Fruit fly (Drosophila melanogaster) whole organism, wandering third instar larva: Measurements from ENCODE around the gene CG32354.

ENCODE experiments used
- Abd-B ChIP-seq: fragments of >200 bp; optimal IDR thresholded peaks from 2 replicates; lab custom pipeline; 2017; ENCODE audit warnings: missing biosample characterization, missing genetic modification characterization
- CG32264 ChIP-seq: fragments of 200-800 bp; sonication (Bioruptor generic); optimal IDR thresholded peaks from 2 replicates; lab custom pipeline; 2016; ENCODE audit warnings: missing biosample characterization, missing genetic modification characterization
- CG9705 ChIP-seq: fragments of 200-800 bp; sonication (Bioruptor generic); optimal IDR thresholded peaks from 2 replicates; lab custom pipeline; 2018; ENCODE audit warnings: missing biosample characterization, mild to moderate bottlenecking, missing genetic modification characterization
- Dfd ChIP-seq: fragments of >200 bp; optimal IDR thresholded peaks from 2 replicates; lab custom pipeline; 2017; ENCODE audit warnings: missing biosample characterization, missing genetic modification characterization
- GATAd ChIP-seq: sonication (Bioruptor generic); optimal IDR thresholded peaks from 2 replicates; lab custom pipeline; 2016; ENCODE audit warnings: missing biosample characterization, missing genetic modification characterization
- Hnf4 ChIP-seq: fragments of 200-800 bp; sonication (Bioruptor generic); optimal IDR thresholded peaks from 2 replicates; lab custom pipeline; 2016; ENCODE audit warnings: missing biosample characterization, mild to moderate bottlenecking, missing genetic modification characterization
- Hr78 ChIP-seq: fragments of >200 bp; optimal IDR thresholded peaks from 2 replicates; lab custom pipeline; 2017; ENCODE audit warnings: missing biosample characterization, missing genetic modification characterization
- Hr83 ChIP-seq: fragments of 200-300 bp; sonication (Bioruptor generic); optimal IDR thresholded peaks from 2 replicates; lab custom pipeline; 2016; ENCODE audit warnings: missing biosample characterization, mild to moderate bottlenecking, missing genetic modification characterization, moderate library complexity; ENCODE audit not compliant: poor library complexity, severe bottlenecking
- Mio ChIP-seq: sonication (Bioruptor generic); optimal IDR thresholded peaks from 2 replicates; lab custom pipeline; 2016; ENCODE audit warnings: missing biosample characterization, missing genetic modification characterization
- Myc ChIP-seq: fragments of >200 bp; optimal IDR thresholded peaks from 2 replicates; lab custom pipeline; 2017
- N ChIP-seq: fragments of >200 bp; optimal IDR thresholded peaks from 2 replicates; lab custom pipeline; 2018; ENCODE audit warnings: missing biosample characterization, missing external identifiers, missing genetic modification characterization
- Rel ChIP-seq, 2 experiments: fragments of 200-800 bp; sonication (Bioruptor generic) in 1 of 2; optimal IDR thresholded peaks; 2 replicates in 1 of 2; 3 replicates in 1 of 2; lab custom pipeline; 2016 to 2019; ENCODE audit warnings: mild to moderate bottlenecking in 2 of 2, missing biosample characterization in 2 of 2, missing genetic modification characterization in 2 of 2, moderate library complexity in 1 of 2
- Sp1 ChIP-seq: fragments of 200-800 bp; sonication (Bioruptor generic); optimal IDR thresholded peaks from 3 replicates; lab custom pipeline; 2019; ENCODE audit warnings: missing biosample characterization, mild to moderate bottlenecking, missing genetic modification characterization, moderate library complexity
- Vsx2 ChIP-seq: fragments of 200-300, 225-300 bp; sonication (Bioruptor generic); optimal IDR thresholded peaks from 2 replicates; lab custom pipeline; 2018; ENCODE audit warnings: missing biosample characterization, missing genetic modification characterization; ENCODE audit not compliant: partially characterized antibody
- br ChIP-seq: fragments of 200-800 bp; sonication (Bioruptor generic); optimal IDR thresholded peaks from 2 replicates; lab custom pipeline; 2016; ENCODE audit warnings: missing biosample characterization, missing genetic modification characterization
- brk ChIP-seq: fragments of 200-800 bp; sonication (Bioruptor generic); optimal IDR thresholded peaks from 2 replicates; lab custom pipeline; 2016; ENCODE audit warnings: missing biosample characterization, mild to moderate bottlenecking, missing genetic modification characterization
- dl ChIP-seq, 2 experiments: fragments of 175-275, 200-275 bp in 1 of 2; fragments of 200-275 bp in 1 of 2; sonication (Bioruptor generic); optimal IDR thresholded peaks; lab custom pipeline; 2018; ENCODE audit warnings: mild to moderate bottlenecking in 2 of 2, missing biosample characterization in 2 of 2, missing genetic modification characterization in 2 of 2, moderate library complexity in 2 of 2; ENCODE audit not compliant: partially characterized antibody in 2 of 2, insufficient read depth in 1 of 2
- dsf ChIP-seq: sonication (Bioruptor generic); optimal IDR thresholded peaks from 2 replicates; lab custom pipeline; 2016; ENCODE audit warnings: missing biosample characterization, missing genetic modification characterization, borderline replicate concordance
- ey ChIP-seq: fragments of 200-800 bp; sonication (Bioruptor generic); optimal IDR thresholded peaks from 2 replicates; lab custom pipeline; 2016; ENCODE audit warnings: missing biosample characterization, missing genetic modification characterization
- foxo ChIP-seq, 2 experiments: fragments of 200-800 bp; sonication (Bioruptor generic); optimal IDR thresholded peaks; 2 replicates in 1 of 2; 3 replicates in 1 of 2; lab custom pipeline; 2016 to 2017; ENCODE audit warnings: missing biosample characterization in 2 of 2, missing genetic modification characterization in 2 of 2
- fru ChIP-seq: fragments of 200-800 bp; sonication (Bioruptor generic); optimal IDR thresholded peaks from 3 replicates; lab custom pipeline; 2016; ENCODE audit warnings: missing biosample characterization, mild to moderate bottlenecking, missing genetic modification characterization
- h ChIP-seq: fragments of 200-800 bp; sonication (Bioruptor generic); optimal IDR thresholded peaks from 3 replicates; lab custom pipeline; 2016; ENCODE audit warnings: missing biosample characterization, mild to moderate bottlenecking, missing genetic modification characterization
- jim ChIP-seq: fragments of 175-275, 200-325 bp; sonication (Bioruptor generic); optimal IDR thresholded peaks from 2 replicates; lab custom pipeline; 2016; ENCODE audit warnings: missing biosample characterization, mild to moderate bottlenecking, missing genetic modification characterization
- lola ChIP-seq: fragments of >200 bp; optimal IDR thresholded peaks from 2 replicates; lab custom pipeline; 2017; ENCODE audit warnings: missing biosample characterization, missing genetic modification characterization
- psq ChIP-seq: fragments of 200-800 bp; sonication (Bioruptor generic); optimal IDR thresholded peaks from 3 replicates; lab custom pipeline; 2017; ENCODE audit warnings: missing biosample characterization, mild to moderate bottlenecking, missing genetic modification characterization, moderate library complexity
- sage ChIP-seq: fragments of 200-800 bp; sonication (Bioruptor generic); optimal IDR thresholded peaks from 2 replicates; lab custom pipeline; 2016; ENCODE audit warnings: missing biosample characterization, mild to moderate bottlenecking, missing genetic modification characterization
- sv ChIP-seq: fragments of 200-800 bp; sonication (Bioruptor generic); optimal IDR thresholded peaks from 3 replicates; lab custom pipeline; 2016; ENCODE audit warnings: missing biosample characterization, missing genetic modification characterization
- tai ChIP-seq: sonication (Bioruptor generic); optimal IDR thresholded peaks from 2 replicates; lab custom pipeline; 2016; ENCODE audit warnings: missing biosample characterization, missing genetic modification characterization
- usp ChIP-seq: fragments of >200 bp; optimal IDR thresholded peaks from 2 replicates; lab custom pipeline; 2017; ENCODE audit warnings: missing biosample characterization, missing genetic modification characterization

Gene CG32354

dm6 chr3L:8441745-8442575 is 20.0 kb upstream of the CG32354 start, which contains the start of gene Unr (continued):
- TF ChIP-seq brk = peak; percentile 83
- TF ChIP-seq CG9705 = peak; percentile 58
- peak; percentile 60 for TF ChIP-seq Mio (GFP tag; lab: Kevin White, UChicago)
- TF ChIP-seq lola (GFP tag; lab: Kevin White, UChicago) = no peak
- peak; percentile 91 for TF ChIP-seq Hnf4
- TF ChIP-seq, all 38 proteins: peak for 28

DNA sequence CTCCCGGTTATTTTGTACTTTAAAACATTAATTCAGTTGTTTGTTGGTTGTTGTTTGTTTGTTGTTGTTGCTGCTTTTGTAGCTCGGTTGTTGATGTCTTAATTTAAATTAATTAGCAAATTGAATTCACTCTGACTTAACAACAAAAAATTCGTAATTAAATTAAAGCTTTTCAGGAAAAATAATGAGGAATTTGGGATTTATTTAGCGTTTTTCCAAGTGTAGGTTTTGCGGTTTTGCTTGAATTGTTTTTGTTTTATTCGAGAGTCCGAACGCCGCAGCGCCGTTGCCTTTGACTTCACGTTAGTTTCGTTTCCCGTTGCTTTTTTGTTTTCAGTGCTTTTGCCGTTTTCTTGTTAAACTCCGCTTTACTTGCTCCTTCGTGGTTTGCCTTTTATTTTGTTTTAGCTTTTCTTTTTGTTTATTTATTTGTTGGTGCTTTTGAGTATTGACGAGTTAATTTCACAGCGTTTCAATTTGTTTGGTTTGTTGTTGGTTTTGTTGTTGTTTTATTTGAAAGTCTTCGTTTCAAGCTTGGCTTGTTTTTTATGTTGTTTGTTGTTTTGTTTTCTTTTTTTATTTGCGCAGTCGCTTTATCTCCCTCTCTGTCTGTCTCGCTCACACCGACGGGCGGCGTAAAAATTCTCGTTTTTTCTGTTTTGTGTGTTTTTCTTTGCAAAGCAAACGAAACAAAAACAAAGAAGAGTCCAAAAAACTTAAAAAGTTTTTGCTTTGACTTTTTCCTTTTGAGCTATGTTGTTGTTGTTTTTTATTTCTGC is 19.0 kb upstream of the CG32354 start:
- TF ChIP-seq jim (GFP tag; lab: Kevin White, UChicago) (peak; percentile 40), lola (GFP tag; lab: Kevin White, UChicago) (no peak), Abd-B (GFP tag; lab: Kevin White, UChicago) (no peak), Hr83 (GFP tag; lab: Kevin White, UChicago) (no peak), CG9705 (peak; percentile 42), foxo (GFP tag; optimal IDR thresholded peaks at IDR 0.05; lab: Kevin White, UChicago) (peak in 1 of 2 experiments; percentile 47), N (GFP tag; lab: Kevin White, UChicago) (no peak), GATAd (peak; percentile 16), dsf (GFP tag; lab: Kevin White, UChicago) (no peak), Vsx2 (no peak), Myc (no peak), h (GFP tag; lab: Kevin White, UChicago) (no peak), tai (no peak), sv (GFP tag; lab: Kevin White, UChicago) (no peak), brk (no peak), Sp1 (peak; percentile 90), CG32264 (GFP tag; lab: Kevin White, UChicago) (peak; percentile 24), fru (GFP tag; lab: Kevin White, UChicago) (no peak), psq (no peak), usp (GFP tag; lab: Kevin White, UChicago) (no peak), Dfd (no peak), sage (no peak), Hr78 (GFP tag; lab: Kevin White, UChicago) (no peak), dl (GFP tag; optimal IDR thresholded peaks at IDR 0.05; lab: Kevin White, UChicago; ENCODE audit: insufficient read depth in 1 of 2, partially characterized antibody in 2 of 2) (no peak), ey (GFP tag; lab: Kevin White, UChicago) (no peak), Mio (GFP tag; lab: Kevin White, UChicago) (no peak), br (GFP tag; lab: Kevin White, UChicago) (no peak)
- TF ChIP-seq, all 38 proteins: peak for 6

DNA sequence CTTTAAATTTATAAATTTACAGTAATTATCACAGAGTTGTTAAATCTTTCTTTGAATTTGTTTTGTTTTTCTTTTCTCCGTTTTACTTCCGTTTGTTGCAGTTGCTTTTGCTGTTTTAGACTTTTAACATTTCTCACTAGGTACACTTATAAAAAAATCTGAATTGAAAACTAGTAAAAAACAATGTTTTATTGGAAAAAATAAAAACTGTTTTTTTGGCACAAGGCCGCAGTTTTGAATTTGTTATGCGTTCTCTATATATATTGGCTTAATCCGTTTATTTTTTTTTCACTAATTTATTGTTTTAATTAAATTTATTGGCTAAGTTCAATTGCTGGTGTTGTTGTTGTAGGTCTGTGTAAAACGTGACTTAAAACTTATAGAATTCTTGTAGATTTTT is 18.1 kb upstream of the CG32354 start:
- TF ChIP-seq Mio (GFP tag; lab: Kevin White, UChicago) (no peak), Hnf4 (no peak), Hr78 (GFP tag; lab: Kevin White, UChicago) (no peak), CG9705 (no peak)
- TF ChIP-seq, all 38 proteins: peak for 0

DNA sequence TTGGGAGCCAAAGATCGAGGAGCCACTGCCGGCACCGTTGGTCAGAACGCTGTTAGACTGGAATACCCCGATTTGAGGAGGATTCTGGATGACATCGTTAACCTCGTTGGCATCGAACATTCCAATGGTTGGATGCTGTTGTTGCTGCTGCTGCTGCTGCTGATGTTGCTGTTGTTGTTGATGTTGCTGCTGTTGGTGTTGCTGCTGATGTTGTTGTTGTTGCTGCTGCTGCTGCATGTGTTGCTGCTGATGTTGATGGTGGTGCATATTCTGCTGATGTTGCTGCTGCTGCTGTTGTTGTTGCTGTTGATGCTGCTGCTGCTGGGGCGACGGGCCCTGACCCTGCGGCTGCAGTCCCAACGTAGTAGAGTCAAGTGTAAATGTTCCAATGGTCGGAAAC is 15.6 kb upstream of the CG32354 start:
- TF ChIP-seq dsf (GFP tag; lab: Kevin White, UChicago) (no peak), Sp1 (no peak), Rel (GFP tag; optimal IDR thresholded peaks at IDR 0.05; lab: Kevin White, UChicago) (no peak), Rel (tag; optimal IDR thresholded peaks at IDR 0.05; lab: Kevin White, UChicago) (no peak), br (GFP tag; lab: Kevin White, UChicago) (no peak), dl (GFP tag; optimal IDR thresholded peaks at IDR 0.05; lab: Kevin White, UChicago; ENCODE audit: insufficient read depth in 1 of 2, partially characterized antibody in 2 of 2) (no peak), Dfd (peak; percentile 98)
